Fruit fly (Drosophila melanogaster) whole organism, prepupa: ENCODE results near the gene Pdhb.

Experiments used
- CG10669 ChIP-seq: fragments of 200-800 bp; sonication (Bioruptor generic); optimal IDR thresholded peaks from 3 replicates; lab custom pipeline; 2018; ENCODE audit warnings: missing biosample characterization, mild to moderate bottlenecking, missing genetic modification characterization, moderate library complexity
- CG4318 ChIP-seq: fragments of 200-800 bp; sonication (Bioruptor generic); optimal IDR thresholded peaks from 3 replicates; lab custom pipeline; 2017; ENCODE audit warnings: missing biosample characterization, mild to moderate bottlenecking, missing genetic modification characterization
- CG8119 ChIP-seq: fragments of 200-800 bp; sonication (Bioruptor generic); IDR thresholded peaks from 3 replicates; pipeline ENCODE4 v1.3.6; 2022; ENCODE audit warnings: missing biosample characterization, missing genetic modification characterization
- Gug ChIP-seq: fragments of 200-800 bp; sonication (Bioruptor generic); IDR thresholded peaks from 2 replicates; pipeline ENCODE4 v1.3.6; 2022; ENCODE audit warnings: missing biosample characterization, missing genetic modification characterization
- Smox ChIP-seq: fragments of 200-800 bp; sonication (Bioruptor generic); optimal IDR thresholded peaks from 3 replicates; lab custom pipeline; 2016; ENCODE audit warnings: missing biosample characterization, missing genetic modification characterization
- dac ChIP-seq: fragments of 200-800 bp; sonication (Bioruptor generic); optimal IDR thresholded peaks from 2 replicates; lab custom pipeline; 2017; ENCODE audit warnings: missing biosample characterization, mild to moderate bottlenecking, missing genetic modification characterization
- fkh ChIP-seq: fragments of 200-800 bp; sonication (Bioruptor generic); optimal IDR thresholded peaks from 3 replicates; lab custom pipeline; 2017; ENCODE audit warnings: missing biosample characterization, mild to moderate bottlenecking, missing genetic modification characterization, moderate library complexity
- pdm3 ChIP-seq: fragments of 200-800 bp; sonication (Bioruptor generic); optimal IDR thresholded peaks from 3 replicates; lab custom pipeline; 2016; ENCODE audit warnings: missing biosample characterization, missing genetic modification characterization
- svp ChIP-seq: fragments of 200-800 bp; sonication (Bioruptor generic); peaks from one replicate; lab custom pipeline; 2016; ENCODE audit warnings: missing biosample characterization, missing genetic modification characterization

DNA sequence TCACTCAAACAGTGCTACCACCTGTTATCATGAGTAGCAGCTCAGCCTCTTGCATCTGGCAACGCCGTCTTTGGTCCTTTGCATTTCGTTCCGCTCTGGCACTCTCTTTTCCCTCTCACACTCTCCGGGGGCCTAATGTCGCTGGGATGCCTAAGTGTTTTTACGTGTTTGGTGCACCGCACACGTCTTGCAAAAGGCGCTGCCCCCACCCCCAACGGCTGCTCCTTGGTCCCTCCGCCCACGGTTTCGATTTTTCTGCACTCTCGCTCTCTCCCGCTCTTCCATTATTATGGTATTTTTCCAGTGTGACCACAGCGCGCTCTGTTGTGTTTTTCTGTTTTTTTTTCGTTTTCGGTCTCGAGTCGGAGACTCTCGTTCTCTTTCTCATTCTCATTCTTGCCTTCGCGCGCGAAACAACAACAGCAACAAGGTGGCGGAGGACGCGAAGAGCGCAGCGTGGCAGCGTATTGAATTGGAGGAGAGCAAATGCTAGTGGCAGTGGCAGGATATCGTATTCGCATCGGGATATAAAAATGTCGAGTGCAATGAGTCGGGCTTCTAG lies 24.9 kb upstream of the Pdhb start:
- TF ChIP-seq Smox (GFP tag; lab: Kevin White, UChicago) = no peak
- TF ChIP-seq CG10669 (GFP tag; lab: Kevin White, UChicago) = no peak
- no peak for TF ChIP-seq CG4318 (GFP tag; lab: Kevin White, UChicago)
- TF ChIP-seq svp (GFP tag; lab: Kevin White, UChicago) = peak; percentile 65
- TF ChIP-seq CG8119 = no peak
- TF ChIP-seq fkh (GFP tag; lab: Kevin White, UChicago) = no peak
- no peak for TF ChIP-seq Gug (GFP tag; lab: Robert Waterston, UW)
- no peak for TF ChIP-seq dac (GFP tag; lab: Kevin White, UChicago)
- no peak for TF ChIP-seq pdm3 (GFP tag; lab: Kevin White, UChicago)
